Fruit fly (Drosophila melanogaster) whole organism, wandering third instar larva: Measurements from ENCODE around the gene dyw.

Experiments used
- Abd-B ChIP-seq: fragments of >200 bp; optimal IDR thresholded peaks from 2 replicates; lab custom pipeline; 2017; ENCODE audit warnings: missing biosample characterization, missing genetic modification characterization
- CG32264 ChIP-seq: fragments of 200-800 bp; sonication (Bioruptor generic); optimal IDR thresholded peaks from 2 replicates; lab custom pipeline; 2016; ENCODE audit warnings: missing biosample characterization, missing genetic modification characterization
- CG9705 ChIP-seq: fragments of 200-800 bp; sonication (Bioruptor generic); optimal IDR thresholded peaks from 2 replicates; lab custom pipeline; 2018; ENCODE audit warnings: missing biosample characterization, mild to moderate bottlenecking, missing genetic modification characterization
- CrebA ChIP-seq: fragments of 200-800 bp; sonication (Bioruptor generic); optimal IDR thresholded peaks from 2 replicates; lab custom pipeline; 2016; ENCODE audit warnings: missing biosample characterization, mild to moderate bottlenecking, missing genetic modification characterization, borderline replicate concordance
- Dfd ChIP-seq: fragments of >200 bp; optimal IDR thresholded peaks from 2 replicates; lab custom pipeline; 2017; ENCODE audit warnings: missing biosample characterization, missing genetic modification characterization
- Dif ChIP-seq: fragments of 200-275, 200-300 bp; sonication (Bioruptor generic); optimal IDR thresholded peaks from 2 replicates; lab custom pipeline; 2018; ENCODE audit warnings: missing biosample characterization, missing genetic modification characterization; ENCODE audit not compliant: partially characterized antibody
- GATAd ChIP-seq: sonication (Bioruptor generic); optimal IDR thresholded peaks from 2 replicates; lab custom pipeline; 2016; ENCODE audit warnings: missing biosample characterization, missing genetic modification characterization
- HLH106 ChIP-seq: fragments of 200-800 bp; optimal IDR thresholded peaks from 3 replicates; lab custom pipeline; 2019; ENCODE audit warnings: missing biosample characterization, mild to moderate bottlenecking, missing genetic modification characterization, moderate library complexity
- Hnf4 ChIP-seq: fragments of 200-800 bp; sonication (Bioruptor generic); optimal IDR thresholded peaks from 2 replicates; lab custom pipeline; 2016; ENCODE audit warnings: missing biosample characterization, mild to moderate bottlenecking, missing genetic modification characterization
- Hr78 ChIP-seq: fragments of >200 bp; optimal IDR thresholded peaks from 2 replicates; lab custom pipeline; 2017; ENCODE audit warnings: missing biosample characterization, missing genetic modification characterization
- Hr83 ChIP-seq: fragments of 200-300 bp; sonication (Bioruptor generic); optimal IDR thresholded peaks from 2 replicates; lab custom pipeline; 2016; ENCODE audit warnings: missing biosample characterization, mild to moderate bottlenecking, missing genetic modification characterization, moderate library complexity; ENCODE audit not compliant: poor library complexity, severe bottlenecking
- Jra ChIP-seq: sonication (Bioruptor generic); optimal IDR thresholded peaks from 2 replicates; lab custom pipeline; 2016; ENCODE audit warnings: missing biosample characterization, missing genetic modification characterization
- Mio ChIP-seq: sonication (Bioruptor generic); optimal IDR thresholded peaks from 2 replicates; lab custom pipeline; 2016; ENCODE audit warnings: missing biosample characterization, missing genetic modification characterization
- Myc ChIP-seq: fragments of >200 bp; optimal IDR thresholded peaks from 2 replicates; lab custom pipeline; 2017
- N ChIP-seq: fragments of >200 bp; optimal IDR thresholded peaks from 2 replicates; lab custom pipeline; 2018; ENCODE audit warnings: missing biosample characterization, missing external identifiers, missing genetic modification characterization
- OdsH ChIP-seq: fragments of 200-800 bp; sonication (Bioruptor generic); optimal IDR thresholded peaks from 2 replicates; lab custom pipeline; 2016; ENCODE audit warnings: missing biosample characterization, mild to moderate bottlenecking, missing genetic modification characterization
- Rel ChIP-seq, 2 experiments: fragments of 200-800 bp; sonication (Bioruptor generic) in 1 of 2; optimal IDR thresholded peaks; 2 replicates in 1 of 2; 3 replicates in 1 of 2; lab custom pipeline; 2016 to 2019; ENCODE audit warnings: mild to moderate bottlenecking in 2 of 2, missing biosample characterization in 2 of 2, missing genetic modification characterization in 2 of 2, moderate library complexity in 1 of 2
- Sp1 ChIP-seq: fragments of 200-800 bp; sonication (Bioruptor generic); optimal IDR thresholded peaks from 3 replicates; lab custom pipeline; 2019; ENCODE audit warnings: missing biosample characterization, mild to moderate bottlenecking, missing genetic modification characterization, moderate library complexity
- Vsx2 ChIP-seq: fragments of 200-300, 225-300 bp; sonication (Bioruptor generic); optimal IDR thresholded peaks from 2 replicates; lab custom pipeline; 2018; ENCODE audit warnings: missing biosample characterization, missing genetic modification characterization; ENCODE audit not compliant: partially characterized antibody
- br ChIP-seq: fragments of 200-800 bp; sonication (Bioruptor generic); optimal IDR thresholded peaks from 2 replicates; lab custom pipeline; 2016; ENCODE audit warnings: missing biosample characterization, missing genetic modification characterization
- brk ChIP-seq: fragments of 200-800 bp; sonication (Bioruptor generic); optimal IDR thresholded peaks from 2 replicates; lab custom pipeline; 2016; ENCODE audit warnings: missing biosample characterization, mild to moderate bottlenecking, missing genetic modification characterization
- dmrt93B ChIP-seq: fragments of 200-800 bp; sonication (Bioruptor generic); optimal IDR thresholded peaks from 2 replicates; lab custom pipeline; 2018; ENCODE audit warnings: missing biosample characterization, mild to moderate bottlenecking, missing genetic modification characterization
- dsf ChIP-seq: sonication (Bioruptor generic); optimal IDR thresholded peaks from 2 replicates; lab custom pipeline; 2016; ENCODE audit warnings: missing biosample characterization, missing genetic modification characterization, borderline replicate concordance
- ey ChIP-seq: fragments of 200-800 bp; sonication (Bioruptor generic); optimal IDR thresholded peaks from 2 replicates; lab custom pipeline; 2016; ENCODE audit warnings: missing biosample characterization, missing genetic modification characterization
- foxo ChIP-seq, 2 experiments: fragments of 200-800 bp; sonication (Bioruptor generic); optimal IDR thresholded peaks; 2 replicates in 1 of 2; 3 replicates in 1 of 2; lab custom pipeline; 2016 to 2017; ENCODE audit warnings: missing biosample characterization in 2 of 2, missing genetic modification characterization in 2 of 2
- fru ChIP-seq: fragments of 200-800 bp; sonication (Bioruptor generic); optimal IDR thresholded peaks from 3 replicates; lab custom pipeline; 2016; ENCODE audit warnings: missing biosample characterization, mild to moderate bottlenecking, missing genetic modification characterization
- h ChIP-seq: fragments of 200-800 bp; sonication (Bioruptor generic); optimal IDR thresholded peaks from 3 replicates; lab custom pipeline; 2016; ENCODE audit warnings: missing biosample characterization, mild to moderate bottlenecking, missing genetic modification characterization
- jim ChIP-seq: fragments of 175-275, 200-325 bp; sonication (Bioruptor generic); optimal IDR thresholded peaks from 2 replicates; lab custom pipeline; 2016; ENCODE audit warnings: missing biosample characterization, mild to moderate bottlenecking, missing genetic modification characterization
- lola ChIP-seq: fragments of >200 bp; optimal IDR thresholded peaks from 2 replicates; lab custom pipeline; 2017; ENCODE audit warnings: missing biosample characterization, missing genetic modification characterization
- pan ChIP-seq: fragments of >200 bp; optimal IDR thresholded peaks from 2 replicates; lab custom pipeline; 2017
- psq ChIP-seq: fragments of 200-800 bp; sonication (Bioruptor generic); optimal IDR thresholded peaks from 3 replicates; lab custom pipeline; 2017; ENCODE audit warnings: missing biosample characterization, mild to moderate bottlenecking, missing genetic modification characterization, moderate library complexity
- rgr ChIP-seq: fragments of 200-800 bp; sonication (Bioruptor generic); optimal IDR thresholded peaks from 3 replicates; lab custom pipeline; 2016; ENCODE audit warnings: missing biosample characterization, mild to moderate bottlenecking, missing genetic modification characterization
- sage ChIP-seq: fragments of 200-800 bp; sonication (Bioruptor generic); optimal IDR thresholded peaks from 2 replicates; lab custom pipeline; 2016; ENCODE audit warnings: missing biosample characterization, mild to moderate bottlenecking, missing genetic modification characterization
- sv ChIP-seq: fragments of 200-800 bp; sonication (Bioruptor generic); optimal IDR thresholded peaks from 3 replicates; lab custom pipeline; 2016; ENCODE audit warnings: missing biosample characterization, missing genetic modification characterization
- tai ChIP-seq: sonication (Bioruptor generic); optimal IDR thresholded peaks from 2 replicates; lab custom pipeline; 2016; ENCODE audit warnings: missing biosample characterization, missing genetic modification characterization
- usp ChIP-seq: fragments of >200 bp; optimal IDR thresholded peaks from 2 replicates; lab custom pipeline; 2017; ENCODE audit warnings: missing biosample characterization, missing genetic modification characterization
- woc ChIP-seq: sonication (Bioruptor generic); optimal IDR thresholded peaks from 2 replicates; lab custom pipeline; 2016; ENCODE audit warnings: missing biosample characterization, mild to moderate bottlenecking, missing genetic modification characterization

The dyw gene

dm6 chrX:2646022-2646761, 47.5 kb downstream of the dyw start:
- TF ChIP-seq tai (GFP tag; lab: Kevin White, UChicago) (peak; percentile 92), Jra (GFP tag; lab: Kevin White, UChicago) (peak; percentile 85), Hnf4 (GFP tag; lab: Kevin White, UChicago) (peak; percentile 96), dsf (GFP tag; lab: Kevin White, UChicago) (peak; percentile 76), GATAd (peak; percentile 58), pan (lab: Kevin White, UChicago) (no peak), rgr (GFP tag; lab: Kevin White, UChicago) (peak; percentile 98), HLH106 (tag; lab: Kevin White, UChicago) (peak; percentile 96), fru (GFP tag; lab: Kevin White, UChicago) (peak; percentile 98), Abd-B (GFP tag; lab: Kevin White, UChicago) (no peak), foxo (GFP tag; optimal IDR thresholded peaks at IDR 0.05; lab: Kevin White, UChicago) (peak; percentile 86 to 98), Vsx2 (GFP tag; lab: Kevin White, UChicago) (peak; percentile 44), brk (GFP tag; lab: Kevin White, UChicago) (peak; percentile 83), Dif (GFP tag; lab: Kevin White, UChicago) (peak; percentile 55), lola (GFP tag; lab: Kevin White, UChicago) (no peak), sv (peak; percentile 97), usp (GFP tag; lab: Kevin White, UChicago) (no peak), Hr78 (GFP tag; lab: Kevin White, UChicago) (no peak), br (GFP tag; lab: Kevin White, UChicago) (peak; percentile 98), Dfd (GFP tag; lab: Kevin White, UChicago) (peak; percentile 65), N (GFP tag; lab: Kevin White, UChicago) (no peak), dmrt93B (peak; percentile 96), CG32264 (GFP tag; lab: Kevin White, UChicago) (peak; percentile 95), woc (GFP tag; lab: Kevin White, UChicago) (peak; percentile 99), psq (GFP tag; lab: Kevin White, UChicago) (peak; percentile 95), h (GFP tag; lab: Kevin White, UChicago) (peak; percentile 98), CrebA (GFP tag; lab: Kevin White, UChicago) (peak; percentile 63), OdsH (GFP tag; lab: Kevin White, UChicago) (peak; percentile 97), ey (GFP tag; lab: Kevin White, UChicago) (peak; percentile 98), CG9705 (peak; percentile 91), Hr83 (GFP tag; lab: Kevin White, UChicago) (peak; percentile 62), Myc (lab: Kevin White, UChicago) (no peak), jim (GFP tag; lab: Kevin White, UChicago) (no peak), Rel (GFP tag; optimal IDR thresholded peaks at IDR 0.05; lab: Kevin White, UChicago) (peak; percentile 75), Rel (tag; optimal IDR thresholded peaks at IDR 0.05; lab: Kevin White, UChicago) (peak; percentile 88), Sp1 (GFP tag; lab: Kevin White, UChicago) (peak; percentile 98), sage (GFP tag; lab: Kevin White, UChicago) (peak; percentile 83), Mio (GFP tag; lab: Kevin White, UChicago) (peak; percentile 85)
- TF ChIP-seq, all 38 proteins: peak for 29

dm6 chrX:2645593-2645992, 48.1 kb downstream of the dyw start:
- TF ChIP-seq psq (GFP tag; lab: Kevin White, UChicago) (no peak), pan (lab: Kevin White, UChicago) (no peak), Jra (GFP tag; lab: Kevin White, UChicago) (no peak), N (GFP tag; lab: Kevin White, UChicago) (peak; percentile 9), Myc (lab: Kevin White, UChicago) (peak; percentile 50), Rel (GFP tag; optimal IDR thresholded peaks at IDR 0.05; lab: Kevin White, UChicago) (no peak), Rel (tag; optimal IDR thresholded peaks at IDR 0.05; lab: Kevin White, UChicago) (no peak)
